Worm (Caenorhabditis elegans) whole organism, L4 larva: ENCODE measurements around the gene unc-33.

Source experiments
- nhr-41 ChIP-seq: fragments of 200-800 bp; sonication (Bioruptor generic); IDR thresholded peaks from 2 replicates; pipeline ENCODE4 v1.3.6; 2022; ENCODE audit warnings: missing genetic modification reagents, missing genetic modification characterization, missing compliant biosample characterization
- unc-39 ChIP-seq: sonication (generic microtip); optimal IDR thresholded peaks from 2 replicates; lab custom pipeline; 2017; ENCODE audit warnings: missing biosample characterization, missing genetic modification characterization

DNA sequence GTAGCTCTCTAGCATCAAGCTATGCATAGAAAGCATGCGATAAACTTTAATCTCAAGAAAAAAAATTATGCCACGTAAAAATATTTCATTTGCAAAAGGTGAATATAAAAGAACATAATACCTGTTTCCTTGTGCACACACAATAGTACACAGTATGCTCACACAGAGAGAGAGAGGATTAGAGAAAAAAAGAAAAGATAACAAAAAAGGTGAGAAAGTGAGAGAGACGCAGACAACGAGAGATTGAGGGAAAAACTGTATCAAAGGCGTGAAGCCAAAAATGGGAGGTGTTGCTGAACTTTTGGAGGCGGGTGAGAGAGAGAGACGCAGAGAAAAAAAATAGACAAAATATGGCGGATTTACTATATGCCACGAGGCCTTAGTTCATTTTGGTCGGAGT lies 31.6 kb downstream of the unc-33 start:
- TF ChIP-seq unc-39 = no peak
- no peak for TF ChIP-seq nhr-41 (GFP tag; lab: Robert Waterston, UW)
